Worm (Caenorhabditis elegans) whole organism, midembryonic: Measurements from ENCODE around the gene fbxb-1.

ENCODE experiments used
- T22C8.4 ChIP-seq: fragments of 200-800 bp; sonication (Bioruptor generic); IDR thresholded peaks from 2 replicates; pipeline ENCODE4 v1.3.6; 2022; ENCODE audit warnings: missing genetic modification characterization, missing compliant biosample characterization
- cog-1 ChIP-seq: sonication (generic microtip); optimal IDR thresholded peaks from 2 replicates; lab custom pipeline; 2016; ENCODE audit warnings: missing genetic modification characterization, missing compliant biosample characterization
- flt-1 ChIP-seq: fragments of 200-800 bp; sonication (Bioruptor generic); IDR thresholded peaks from 2 replicates; pipeline ENCODE4 v1.3.6; 2022; ENCODE audit warnings: missing genetic modification characterization, missing compliant biosample characterization
- klf-2 ChIP-seq: fragments of 200-800 bp; sonication (Bioruptor generic); conservative IDR thresholded peaks from 2 replicates; pipeline ENCODE4 v1.3.6; 2022; ENCODE audit warnings: missing genetic modification reagents, missing genetic modification characterization, missing compliant biosample characterization
- med-1 ChIP-seq: sonication (generic microtip); optimal IDR thresholded peaks from 2 replicates; lab custom pipeline; 2017; ENCODE audit warnings: missing genetic modification characterization, mild to moderate bottlenecking, missing compliant biosample characterization, antibody characterized with exemption, missing genetic modification reagents; ENCODE audit not compliant: insufficient read depth
- ref-1 ChIP-seq: fragments of 200-800 bp; sonication (Bioruptor generic); conservative IDR thresholded peaks from 2 replicates; pipeline ENCODE4 v1.3.6; 2022; ENCODE audit warnings: missing genetic modification reagents, missing genetic modification characterization, missing compliant biosample characterization
- tab-1 ChIP-seq: fragments of 200-800 bp; sonication (Bioruptor generic); IDR thresholded peaks from 2 replicates; pipeline ENCODE4 v1.3.6; 2022; ENCODE audit warnings: missing genetic modification characterization, missing compliant biosample characterization
- ztf-23 ChIP-seq: fragments of 200-800 bp; sonication (Bioruptor generic); IDR thresholded peaks from 2 replicates; pipeline ENCODE4 v1.3.6; 2022; ENCODE audit warnings: missing genetic modification reagents, missing genetic modification characterization, missing compliant biosample characterization
- ztf-29 ChIP-seq: fragments of 200-800 bp; sonication (Bioruptor generic); IDR thresholded peaks from 2 replicates; pipeline ENCODE4 v1.3.6; 2022; ENCODE audit warnings: missing genetic modification reagents, missing genetic modification characterization, missing compliant biosample characterization

Gene fbxb-1

DNA sequence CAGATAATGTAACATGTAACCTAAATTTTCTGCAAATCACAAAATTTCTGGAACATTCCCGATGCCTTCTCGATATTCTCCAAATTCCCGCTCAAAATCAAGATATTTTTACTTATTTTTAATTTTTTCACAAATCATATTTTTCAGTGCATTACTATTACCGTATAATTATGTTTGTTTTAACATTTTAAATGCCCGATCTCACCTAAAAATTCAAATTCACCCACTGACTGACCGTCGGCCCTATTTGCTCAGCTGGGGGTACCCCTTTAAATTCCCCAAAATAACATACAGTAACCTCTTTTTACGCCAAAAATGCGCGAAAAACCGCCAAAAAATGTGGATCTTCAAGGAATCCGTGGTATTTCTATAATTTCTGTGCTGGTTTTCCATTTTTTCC is 22.5 kb upstream of the fbxb-1 start, which contains the start of gene oac-49:
Gene oac-49 (plus strand): TSS at position 301 of the 400 bp plus-strand sequence.
- TF ChIP-seq tab-1 (GFP tag; lab: Robert Waterston, UW) = no peak
- no peak for TF ChIP-seq flt-1
- TF ChIP-seq ztf-29 (GFP tag; lab: Robert Waterston, UW) = no peak

- TF ChIP-seq med-1 (GFP tag; lab: Kevin White, UChicago) (no peak), ztf-23 (GFP tag; lab: Robert Waterston, UW) (no peak), T22C8.4 (GFP tag; lab: Robert Waterston, UW) (no peak), cog-1 (tag; lab: Kevin White, UChicago) (no peak), tab-1 (GFP tag; lab: Robert Waterston, UW) (no peak)
Observed at ce11 chrV:19230413-19230812, 9.7 kb upstream of the fbxb-1 start, which contains the start of gene sqst-3. TSS of gene sqst-3 (plus strand) at chrV:19230782.

DNA sequence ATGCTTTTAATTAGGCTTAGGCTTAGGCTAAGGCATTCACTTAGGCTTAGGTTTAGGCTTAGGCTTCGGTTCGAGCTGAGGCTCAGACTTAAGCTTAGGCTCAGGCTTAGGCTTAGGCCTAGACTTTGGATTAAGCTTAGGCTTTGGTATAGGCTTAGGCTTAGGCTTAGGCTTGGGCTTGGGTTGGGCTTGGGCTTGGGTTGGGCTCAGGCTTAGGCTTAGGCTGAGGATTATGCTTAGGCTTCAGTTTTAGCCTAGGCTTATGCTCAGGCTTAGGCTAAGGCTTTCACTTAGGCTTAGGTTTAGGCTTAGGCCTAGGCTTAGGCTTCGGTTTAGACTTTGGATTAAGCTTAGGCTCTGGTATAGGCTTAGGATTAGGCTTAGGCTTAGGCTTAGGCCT is 9.0 kb upstream of the fbxb-1 start:
- TF ChIP-seq tab-1 (GFP tag; lab: Robert Waterston, UW) = peak; percentile 58; the same call in 1 of the 2 replicates
- no peak for TF ChIP-seq med-1 (GFP tag; lab: Kevin White, UChicago)
- no peak for TF ChIP-seq ref-1
- no peak for TF ChIP-seq klf-2 (GFP tag; lab: Robert Waterston, UW)
- TF ChIP-seq T22C8.4 (GFP tag; lab: Robert Waterston, UW) = no peak
- TF ChIP-seq ztf-23 (GFP tag; lab: Robert Waterston, UW) = 0 out of 2 replicates have a peak, but pooled peaks have one; percentile 13
- TF ChIP-seq cog-1 (tag; lab: Kevin White, UChicago) = no peak
- TF ChIP-seq ztf-29 (GFP tag; lab: Robert Waterston, UW) = no peak
- no peak for TF ChIP-seq flt-1

- no peak for TF ChIP-seq ref-1
Observed at ce11 chrV:19233469-19233868, 6.7 kb upstream of the fbxb-1 start, which contains the start of gene fbxb-116. TSS of gene fbxb-116 (plus strand) at chrV:19233769.

DNA sequence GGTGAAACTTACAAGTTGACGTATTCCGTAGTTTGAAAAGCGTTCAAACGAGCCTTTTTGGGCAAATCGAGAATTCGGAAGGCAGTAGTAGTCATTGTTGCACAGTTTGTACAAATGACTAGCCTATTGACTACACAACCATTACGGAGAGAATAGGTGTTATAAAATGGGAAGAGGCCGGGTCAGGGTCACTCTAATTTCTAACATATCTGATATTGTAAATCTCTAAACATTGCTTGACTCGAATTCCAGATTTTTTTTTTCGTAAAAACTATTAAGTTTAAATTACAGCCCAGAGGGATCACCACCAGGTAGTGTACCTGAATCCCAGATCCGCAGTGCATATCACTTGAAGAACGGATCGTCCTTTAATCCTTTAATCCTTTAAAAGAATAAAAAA is 3.0 kb upstream of the fbxb-1 start, which contains the start of gene fbxb-2:
Gene fbxb-2 (minus strand): TSS at position 101 of the 400 bp plus-strand sequence.
- TF ChIP-seq flt-1 (no peak), med-1 (GFP tag; lab: Kevin White, UChicago) (no peak), ztf-23 (GFP tag; lab: Robert Waterston, UW) (no peak), cog-1 (tag; lab: Kevin White, UChicago) (no peak), tab-1 (GFP tag; lab: Robert Waterston, UW) (no peak), T22C8.4 (GFP tag; lab: Robert Waterston, UW) (no peak), ref-1 (no peak), klf-2 (GFP tag; lab: Robert Waterston, UW) (no peak), ztf-29 (GFP tag; lab: Robert Waterston, UW) (no peak)

- no peak for TF ChIP-seq klf-2 (GFP tag; lab: Robert Waterston, UW)
- TF ChIP-seq ref-1 = no peak
- TF ChIP-seq cog-1 (tag; lab: Kevin White, UChicago) = no peak
- no peak for TF ChIP-seq ztf-29 (GFP tag; lab: Robert Waterston, UW)
- no peak for TF ChIP-seq flt-1
- TF ChIP-seq T22C8.4 (GFP tag; lab: Robert Waterston, UW) = no peak
- TF ChIP-seq tab-1 (GFP tag; lab: Robert Waterston, UW) = no peak
- TF ChIP-seq med-1 (GFP tag; lab: Kevin White, UChicago) = no peak
- no peak for TF ChIP-seq ztf-23 (GFP tag; lab: Robert Waterston, UW)
Observed at ce11 chrV:19250983-19251382, 10.8 kb downstream of the fbxb-1 start, which contains the start of gene str-81. TSS of gene str-81 (minus strand) at chrV:19251083.

ce11 chrV:19251844-19252243 is 11.7 kb downstream of the fbxb-1 start, which contains the start of gene F21D9.11:
TSS of gene F21D9.11 (plus strand) at chrV:19252144.
- TF ChIP-seq ztf-23 (GFP tag; lab: Robert Waterston, UW) = no peak

- TF ChIP-seq tab-1 (GFP tag; lab: Robert Waterston, UW) (no peak), klf-2 (GFP tag; lab: Robert Waterston, UW) (no peak), ref-1 (no peak), flt-1 (no peak), T22C8.4 (GFP tag; lab: Robert Waterston, UW) (no peak), cog-1 (tag; lab: Kevin White, UChicago) (no peak), ztf-23 (GFP tag; lab: Robert Waterston, UW) (no peak), ztf-29 (GFP tag; lab: Robert Waterston, UW) (no peak)
Observed at ce11 chrV:19253520-19253919, 13.4 kb downstream of the fbxb-1 start, which contains the start of gene F21D9.4. TSS of gene F21D9.4 (plus strand) at chrV:19253820.

DNA sequence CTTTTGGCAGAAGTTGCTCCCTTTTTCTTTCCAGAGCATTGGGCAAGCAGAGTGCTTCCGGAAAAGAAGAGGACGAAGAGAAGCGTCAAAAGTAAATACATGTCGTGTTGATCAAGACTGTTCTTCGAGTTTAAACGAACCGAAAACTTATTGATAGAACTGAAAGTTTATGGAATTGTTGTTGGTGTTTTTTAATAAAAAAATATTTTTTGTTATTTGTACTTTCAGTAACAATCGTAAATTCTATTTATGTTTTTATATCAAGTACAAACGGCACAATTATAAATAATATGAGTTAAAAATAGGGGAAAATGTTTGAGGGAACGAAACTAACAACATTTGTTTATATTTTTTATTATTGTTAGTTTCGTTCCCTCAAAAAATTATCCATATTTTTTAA is 17.5 kb downstream of the fbxb-1 start, which contains the start of gene F21D9.3:
Gene F21D9.3 (minus strand): TSS at position 101 of the 400 bp plus-strand sequence.
- no peak for TF ChIP-seq cog-1 (tag; lab: Kevin White, UChicago)
- TF ChIP-seq ztf-29 (GFP tag; lab: Robert Waterston, UW) = no peak
- no peak for TF ChIP-seq ref-1
- TF ChIP-seq med-1 (GFP tag; lab: Kevin White, UChicago) = no peak
- TF ChIP-seq T22C8.4 (GFP tag; lab: Robert Waterston, UW) = no peak

ce11 chrV:19259403-19259802 is 19.2 kb downstream of the fbxb-1 start:
- TF ChIP-seq tab-1 (GFP tag; lab: Robert Waterston, UW) (no peak), med-1 (GFP tag; lab: Kevin White, UChicago) (no peak), klf-2 (GFP tag; lab: Robert Waterston, UW) (no peak), T22C8.4 (GFP tag; lab: Robert Waterston, UW) (no peak), ztf-23 (GFP tag; lab: Robert Waterston, UW) (no peak), ztf-29 (GFP tag; lab: Robert Waterston, UW) (no peak), ref-1 (no peak), flt-1 (no peak), cog-1 (tag; lab: Kevin White, UChicago) (no peak)
